Worm (Caenorhabditis elegans) whole organism, midembryonic: ENCODE results near the gene sto-3.

Source experiments
- T22C8.4 ChIP-seq: fragments of 200-800 bp; sonication (Bioruptor generic); IDR thresholded peaks from 2 replicates; pipeline ENCODE4 v1.3.6; 2022; ENCODE audit warnings: missing genetic modification characterization, missing compliant biosample characterization
- flt-1 ChIP-seq: fragments of 200-800 bp; sonication (Bioruptor generic); IDR thresholded peaks from 2 replicates; pipeline ENCODE4 v1.3.6; 2022; ENCODE audit warnings: missing genetic modification characterization, missing compliant biosample characterization
- ref-1 ChIP-seq: fragments of 200-800 bp; sonication (Bioruptor generic); conservative IDR thresholded peaks from 2 replicates; pipeline ENCODE4 v1.3.6; 2022; ENCODE audit warnings: missing genetic modification reagents, missing genetic modification characterization, missing compliant biosample characterization
- tab-1 ChIP-seq: fragments of 200-800 bp; sonication (Bioruptor generic); IDR thresholded peaks from 2 replicates; pipeline ENCODE4 v1.3.6; 2022; ENCODE audit warnings: missing genetic modification characterization, missing compliant biosample characterization
- ztf-23 ChIP-seq: fragments of 200-800 bp; sonication (Bioruptor generic); IDR thresholded peaks from 2 replicates; pipeline ENCODE4 v1.3.6; 2022; ENCODE audit warnings: missing genetic modification reagents, missing genetic modification characterization, missing compliant biosample characterization
- ztf-29 ChIP-seq: fragments of 200-800 bp; sonication (Bioruptor generic); IDR thresholded peaks from 2 replicates; pipeline ENCODE4 v1.3.6; 2022; ENCODE audit warnings: missing genetic modification reagents, missing genetic modification characterization, missing compliant biosample characterization

DNA sequence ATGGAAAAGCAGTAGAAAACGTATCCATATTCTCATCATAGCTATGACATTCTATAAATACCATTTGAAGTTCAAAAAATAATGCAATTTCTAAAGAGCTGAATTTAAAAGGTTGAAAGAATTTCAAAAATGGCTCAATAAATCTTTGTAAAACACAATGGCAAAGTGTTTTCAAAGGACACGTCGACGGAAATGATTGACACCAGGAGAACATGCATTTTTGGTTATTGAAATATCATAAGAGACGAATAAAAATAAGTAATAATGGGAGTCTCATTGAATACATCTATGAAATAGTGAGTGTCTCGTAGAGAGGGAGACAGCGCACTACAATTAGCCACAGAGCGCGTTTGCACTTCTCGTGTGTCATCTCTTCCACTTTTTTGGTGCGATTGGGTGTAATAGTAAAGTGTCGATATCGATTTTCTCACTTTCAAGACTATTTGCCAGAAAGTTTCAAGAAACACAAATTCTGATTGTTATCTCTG, 34.7 kb upstream of the sto-3 start, which contains the start of gene T04F8.2:
- TF ChIP-seq tab-1 = no peak
- no peak for TF ChIP-seq ztf-23 (GFP tag; lab: Robert Waterston, UW)
- TF ChIP-seq T22C8.4 (GFP tag; lab: Robert Waterston, UW) = peak; percentile 39; the same call in 1 of the 2 replicates
- no peak for TF ChIP-seq ztf-29 (GFP tag; lab: Robert Waterston, UW)
- no peak for TF ChIP-seq ref-1 (GFP tag; lab: Robert Waterston, UW)
- TF ChIP-seq flt-1 (GFP tag; lab: Robert Waterston, UW) = no peak
